Fruit fly (Drosophila melanogaster): ENCODE measurements around the gene CG13083.
A peak's percentile ranks its signal among the peaks of the same experiment; 100 is the strongest.

CG13083 gene

dm6 chr2L:19492934-19493686 is 5.8 kb downstream of the CG13083 start, which contains the start of the genes swm and Ctu2 (continued):
- TF ChIP-seq grau (tag; optimal IDR thresholded peaks at IDR 0.05), result peak; percentile 83
- peak; percentile 49 for TF ChIP-seq Nf-YB (GFP tag; optimal IDR thresholded peaks at IDR 0.05)
- TF ChIP-seq pzg (GFP tag; optimal IDR thresholded peaks at IDR 0.05), result peak; percentile 48
- TF ChIP-seq CG11723 (GFP tag; optimal IDR thresholded peaks at IDR 0.05), result peak; percentile 18
- peak; percentile 72 for TF ChIP-seq Ptx1 (GFP tag; IDR thresholded peaks at IDR 0.05)
- no peak for TF ChIP-seq Blimp-1 (GFP tag; optimal IDR thresholded peaks at IDR 0.05)
- no peak for TF ChIP-seq emc (GFP tag; optimal IDR thresholded peaks at IDR 0.05)
- TF ChIP-seq Hmr (GFP tag; optimal IDR thresholded peaks at IDR 0.05), result no peak
- TF ChIP-seq Sry-β (GFP tag; optimal IDR thresholded peaks at IDR 0.05), result peak; percentile 94
- TF ChIP-seq CG1832 (GFP tag; optimal IDR thresholded peaks at IDR 0.05), result no peak
- TF ChIP-seq Mad (GFP tag; optimal IDR thresholded peaks at IDR 0.05), result no peak
- TF ChIP-seq esg (GFP tag; conservative IDR thresholded peaks at IDR 0.05), result peak; percentile 31; the same call in 1 of the 2 replicates
- TF ChIP-seq E2f1 (GFP tag; IDR thresholded peaks at IDR 0.05), result peak; percentile 46
- TF ChIP-seq CG11695 (GFP tag; IDR thresholded peaks at IDR 0.05), result peak; percentile 64; the same call in 2 of the 3 replicates
- no peak for TF ChIP-seq salm (tag; optimal IDR thresholded peaks at IDR 0.05)
- TF ChIP-seq CG2875 (GFP tag; optimal IDR thresholded peaks at IDR 0.05), result no peak
- TF ChIP-seq Oaz (GFP tag; IDR thresholded peaks at IDR 0.05), result peak; percentile 52; the same call in 1 of the 2 replicates
- TF ChIP-seq stwl (tag; optimal IDR thresholded peaks at IDR 0.05), result peak; percentile 61
- peak; percentile 72 for TF ChIP-seq Xrp1 (GFP tag; IDR thresholded peaks at IDR 0.05)
- no peak for TF ChIP-seq sqz (GFP tag; optimal IDR thresholded peaks at IDR 0.05)
- TF ChIP-seq CG12299 (tag; optimal IDR thresholded peaks at IDR 0.05), result peak; percentile 60
- TF ChIP-seq Hr3 (GFP tag; optimal IDR thresholded peaks at IDR 0.05), result peak; percentile 68
- peak; percentile 54; the same call in 1 of the 2 replicates for TF ChIP-seq Ada2b (GFP tag; IDR thresholded peaks at IDR 0.05)
- TF ChIP-seq CG4328 (GFP tag; optimal IDR thresholded peaks at IDR 0.05), result peak; percentile 66
- no peak for TF ChIP-seq stc (GFP tag; IDR thresholded peaks at IDR 0.05)
- TF ChIP-seq hbn (GFP tag; IDR thresholded peaks at IDR 0.05; ENCODE audit: partially characterized antibody), result peak; percentile 66
- TF ChIP-seq chn (GFP tag; optimal IDR thresholded peaks at IDR 0.05), result no peak
- 0 out of 2 replicates have a peak, but pooled peaks have one; percentile 26 for TF ChIP-seq CG32767 (GFP tag; IDR thresholded peaks at IDR 0.05)
- peak; percentile 70 for TF ChIP-seq Ssrp (tag; optimal IDR thresholded peaks at IDR 0.05)
- no peak for TF ChIP-seq mld (GFP tag; IDR thresholded peaks at IDR 0.05; ENCODE audit: partially characterized antibody)
- TF ChIP-seq Dref (GFP tag; IDR thresholded peaks at IDR 0.05), result peak; percentile 81
- peak; percentile 1 to 71 for TF ChIP-seq dpn (GFP tag; optimal IDR thresholded peaks at IDR 0.05)
- no peak for TF ChIP-seq jigr1 (GFP tag; IDR thresholded peaks at IDR 0.05)
- no peak for TF ChIP-seq CG2889 (GFP tag; IDR thresholded peaks at IDR 0.05)
- peak in 1 of 2 experiments; percentile 47 for TF ChIP-seq crp (GFP tag; optimal IDR thresholded peaks at IDR 0.05)
- TF ChIP-seq CG18599 (GFP tag; optimal IDR thresholded peaks at IDR 0.05), result no peak
- TF ChIP-seq CG8478 (optimal IDR thresholded peaks at IDR 0.05), result peak; percentile 81
- TF ChIP-seq CG2120 (GFP tag; optimal IDR thresholded peaks at IDR 0.05), result peak; percentile 47
- peak; percentile 67 for TF ChIP-seq Abd-B (GFP tag; optimal IDR thresholded peaks at IDR 0.05)
- peak; percentile 71 for TF ChIP-seq CG9727 (GFP tag; optimal IDR thresholded peaks at IDR 0.05)
- peak; percentile 67 for TF ChIP-seq amos (GFP tag; IDR thresholded peaks at IDR 0.05; ENCODE audit: partially characterized antibody)
- TF ChIP-seq Elba2 (GFP tag; optimal IDR thresholded peaks at IDR 0.05), result peak; percentile 90
- TF ChIP-seq CG31441 (GFP tag; IDR thresholded peaks at IDR 0.05), result no peak; the same call in 1 of the 2 replicates
- TF ChIP-seq CTCF (GFP tag; optimal IDR thresholded peaks at IDR 0.05), result no peak
- TF ChIP-seq CG30020 (tag; optimal IDR thresholded peaks at IDR 0.05), result peak; percentile 83
- TF ChIP-seq E2f2 (GFP tag; IDR thresholded peaks at IDR 0.05), result 0 out of 2 replicates have a peak, but pooled peaks have one; percentile 33
- TF ChIP-seq pb (GFP tag; optimal IDR thresholded peaks at IDR 0.05), result no peak
- TF ChIP-seq ssp (GFP tag; IDR thresholded peaks at IDR 0.05), result 0 out of 2 replicates have a peak, but pooled peaks have one; percentile 12
- no peak for TF ChIP-seq p53 (GFP tag; optimal IDR thresholded peaks at IDR 0.05)

Measured in whole organism, embryonic.